Worm (Caenorhabditis elegans) whole organism, L3 larva: ENCODE results near the gene F12F6.7.

Experiments used
- ceh-16 ChIP-seq: sonication (generic microtip); optimal IDR thresholded peaks from 2 replicates; lab custom pipeline; 2017; ENCODE audit warnings: missing biosample characterization, missing genetic modification characterization
- elt-1 ChIP-seq: fragments of 150-350 bp; optimal IDR thresholded peaks from 2 replicates; lab custom pipeline; 2014; ENCODE audit warnings: missing biosample characterization, missing genetic modification characterization
- nfya-1 ChIP-seq: sonication (generic microtip); optimal IDR thresholded peaks from 2 replicates; lab custom pipeline; 2017; ENCODE audit warnings: missing genetic modification characterization, mild to moderate bottlenecking, missing compliant biosample characterization, antibody characterized with exemption, moderate library complexity; ENCODE audit not compliant: insufficient read depth
- nhr-25 ChIP-seq: sonication (generic microtip); optimal IDR thresholded peaks from 2 replicates; lab custom pipeline; 2017; ENCODE audit warnings: missing biosample characterization, missing genetic modification characterization
- snpc-4 ChIP-seq: fragments of 150-350 bp; optimal IDR thresholded peaks from 2 replicates; lab custom pipeline; 2014; ENCODE audit warnings: missing biosample characterization, missing genetic modification characterization

ce11 chrIV:11561677-11562076 is at the start of gene F12F6.7:
- TF ChIP-seq nfya-1 (tag; lab: Kevin White, UChicago) (no peak), elt-1 (tag; lab: Kevin White, UChicago) (no peak), nhr-25 (tag; lab: Kevin White, UChicago) (no peak), ceh-16 (tag; lab: Kevin White, UChicago) (no peak), snpc-4 (tag; lab: Kevin White, UChicago) (no peak)
